Fruit fly (Drosophila melanogaster) whole organism, pupa: ENCODE measurements around the gene CG31921.

Experiments used
- CG12605 ChIP-seq: fragments of 200-800 bp; sonication (Bioruptor generic); IDR thresholded peaks from 2 replicates; pipeline ENCODE4 v1.3.6; 2022; ENCODE audit warnings: missing biosample characterization, missing genetic modification characterization
- CG13204 ChIP-seq: fragments of 200-800 bp; sonication (Bioruptor generic); optimal IDR thresholded peaks from 2 replicates; lab custom pipeline; 2018; ENCODE audit warnings: missing biosample characterization, mild to moderate bottlenecking, missing genetic modification characterization, moderate library complexity
- CG15710 ChIP-seq: fragments of 200-800 bp; sonication (Bioruptor generic); optimal IDR thresholded peaks from 2 replicates; lab custom pipeline; 2018; ENCODE audit warnings: missing biosample characterization, mild to moderate bottlenecking, missing genetic modification characterization, moderate library complexity
- CG17806 ChIP-seq: fragments of 200-800 bp; sonication (Bioruptor generic); optimal IDR thresholded peaks from 2 replicates; lab custom pipeline; 2018; ENCODE audit warnings: missing biosample characterization, mild to moderate bottlenecking, missing genetic modification characterization, moderate library complexity
- CG32121 ChIP-seq: fragments of 200-800 bp; sonication (Bioruptor generic); IDR thresholded peaks from 2 replicates; pipeline ENCODE4 v1.3.6; 2022; ENCODE audit warnings: missing biosample characterization, missing genetic modification characterization
- CG4496 ChIP-seq: fragments of 200-800 bp; sonication (Bioruptor generic); IDR thresholded peaks from 3 replicates; pipeline ENCODE4 v1.3.6; 2022; ENCODE audit warnings: missing biosample characterization, missing genetic modification characterization
- CG8159 ChIP-seq: fragments of 200-800 bp; sonication (Bioruptor generic); optimal IDR thresholded peaks from 3 replicates; lab custom pipeline; 2018; ENCODE audit warnings: missing biosample characterization, mild to moderate bottlenecking, missing genetic modification characterization, moderate library complexity
- CG9948 ChIP-seq: fragments of 200-800 bp; sonication (Bioruptor generic); optimal IDR thresholded peaks from 2 replicates; lab custom pipeline; 2018; ENCODE audit warnings: missing biosample characterization, mild to moderate bottlenecking, missing genetic modification characterization, moderate library complexity
- EcR ChIP-seq: fragments of 200-800 bp; sonication (Bioruptor generic); optimal IDR thresholded peaks from 3 replicates; lab custom pipeline; 2019; ENCODE audit warnings: missing biosample characterization, missing genetic modification characterization, mild to moderate bottlenecking, moderate library complexity, missing genetic modification reagents
- Ets98B ChIP-seq: fragments of 200-800 bp; sonication (Bioruptor generic); IDR thresholded peaks from 2 replicates; pipeline ENCODE4 v1.3.6; 2022; ENCODE audit warnings: missing biosample characterization, missing genetic modification characterization
- Pif1A ChIP-seq: fragments of 200-800 bp; sonication (Bioruptor generic); optimal IDR thresholded peaks from 3 replicates; lab custom pipeline; 2016; ENCODE audit warnings: missing biosample characterization, missing genetic modification characterization
- Pif1B ChIP-seq: fragments of 200-800 bp; sonication (Bioruptor generic); optimal IDR thresholded peaks from 3 replicates; lab custom pipeline; 2016; ENCODE audit warnings: missing biosample characterization, missing genetic modification characterization
- gl ChIP-seq: fragments of 200-800 bp; sonication (Bioruptor generic); optimal IDR thresholded peaks from 2 replicates; lab custom pipeline; 2018; ENCODE audit warnings: missing biosample characterization, mild to moderate bottlenecking, missing genetic modification characterization

DNA sequence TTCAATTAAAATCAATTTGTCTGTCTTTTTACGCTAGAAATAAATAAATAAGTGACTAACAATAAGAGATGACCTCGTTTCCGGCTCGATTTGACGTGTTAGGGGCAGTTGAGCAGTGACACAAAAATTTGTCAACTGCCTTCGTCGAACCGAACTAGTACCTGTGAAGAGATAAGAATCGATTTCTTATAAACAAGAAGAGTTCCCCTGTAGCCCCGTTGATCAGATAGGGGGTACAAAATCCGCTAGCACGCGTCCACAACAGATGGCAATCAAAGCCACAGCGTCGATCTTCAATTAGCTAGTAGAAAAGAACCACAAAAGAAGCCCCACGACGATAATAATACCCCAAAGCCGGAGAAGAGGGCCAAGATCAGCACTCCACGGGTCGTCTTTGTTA, 39.6 kb upstream of the CG31921 start:
- TF ChIP-seq CG12605 (GFP tag; lab: Robert Waterston, UW), result no peak
- no peak for TF ChIP-seq EcR (GFP tag; lab: Kevin White, UChicago)
- TF ChIP-seq CG13204 (GFP tag; lab: Kevin White, UChicago), result no peak
- TF ChIP-seq gl (tag; lab: Kevin White, UChicago), result no peak
- TF ChIP-seq Pif1A, result no peak
- no peak for TF ChIP-seq CG4496 (GFP tag; lab: Robert Waterston, UW)
- TF ChIP-seq CG17806 (tag; lab: Kevin White, UChicago), result no peak
- no peak for TF ChIP-seq Ets98B (GFP tag; lab: Robert Waterston, UW)
- no peak for TF ChIP-seq CG32121 (GFP tag; lab: Robert Waterston, UW)
- no peak for TF ChIP-seq CG9948
- TF ChIP-seq CG15710 (tag; lab: Kevin White, UChicago), result no peak
- no peak for TF ChIP-seq Pif1B (GFP tag; lab: Kevin White, UChicago)
- TF ChIP-seq CG8159 (tag; lab: Kevin White, UChicago), result no peak
